Worm (Caenorhabditis elegans): ENCODE results near the gene clec-245.

clec-245 gene

ce11 chrV:18157707-18158106 lies 30.5 kb downstream of the clec-245 start, which contains the start of gene clec-48:
TSS of gene clec-48 (plus strand) at chrV:18158026.
- no peak for TF ChIP-seq F13C5.2 (tag; optimal IDR thresholded peaks at IDR 0.05)
- TF ChIP-seq sea-1 (GFP tag; conservative IDR thresholded peaks at IDR 0.05) = no peak

ce11 chrV:18146077-18146476 lies 42.2 kb downstream of the clec-245 start, which contains the start of gene C14A6.3:
TSS of gene C14A6.3 (plus strand) at chrV:18146377.
- no peak for TF ChIP-seq ama-1 (optimal IDR thresholded peaks at IDR 0.05)
- no peak for TF ChIP-seq scrt-1 (GFP tag; IDR thresholded peaks at IDR 0.05)
- no peak for TF ChIP-seq ceh-13 (GFP tag; optimal IDR thresholded peaks at IDR 0.05)

DNA sequence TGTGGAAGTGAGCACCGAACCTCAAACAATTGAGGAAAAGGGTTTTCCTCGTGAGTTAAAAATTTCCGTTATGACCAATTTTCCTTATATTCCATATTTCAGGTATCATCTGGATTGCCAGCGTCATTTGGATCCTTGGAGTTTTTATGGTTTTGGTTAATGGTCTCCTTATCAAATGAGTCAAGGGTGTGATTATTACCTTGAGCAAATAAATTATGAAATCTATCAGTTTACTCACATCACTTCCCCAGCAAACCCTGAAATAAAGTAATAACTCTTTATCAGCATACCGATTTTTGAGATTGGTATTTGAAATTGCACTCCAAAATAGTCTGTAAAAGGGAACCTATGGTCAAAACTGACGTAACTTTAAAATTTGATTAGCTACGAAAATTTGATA lies 43.8 kb downstream of the clec-245 start:
- no peak for TF ChIP-seq flt-1 (GFP tag; IDR thresholded peaks at IDR 0.05)
- no peak for TF ChIP-seq hmbx-1 (tag; optimal IDR thresholded peaks at IDR 0.05)

DNA sequence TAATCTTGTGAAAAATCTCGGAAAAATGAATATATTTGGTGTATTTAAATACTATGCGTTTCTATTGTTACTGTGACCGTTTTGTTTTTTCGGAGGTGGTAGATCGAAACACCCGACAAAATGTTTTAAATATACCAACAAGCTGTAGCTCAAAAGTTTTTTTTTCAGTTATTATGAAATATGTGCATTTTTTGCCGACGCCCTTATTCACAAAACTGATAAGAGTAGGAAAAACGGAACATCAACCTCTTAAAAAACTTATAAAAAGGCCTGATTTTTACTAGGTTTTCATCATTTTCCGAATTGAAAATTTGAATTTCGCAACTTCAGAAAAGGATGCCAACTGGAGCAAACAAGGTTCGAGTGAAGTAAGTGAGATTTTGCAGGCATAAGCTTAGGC lies 44.8 kb downstream of the clec-245 start, which contains the start of gene Y37H2A.14:
Y37H2A.14 (plus strand) TSS at position 301 of the 400 bp plus-strand sequence.
- no peak for TF ChIP-seq tra-4 (tag; optimal IDR thresholded peaks at IDR 0.05)
- TF ChIP-seq scrt-1 (GFP tag; IDR thresholded peaks at IDR 0.05) = no peak
- TF ChIP-seq B0310.2 (tag; optimal IDR thresholded peaks at IDR 0.05) = no peak
- no peak for TF ChIP-seq hnd-1 (tag; optimal IDR thresholded peaks at IDR 0.05)
- no peak for TF ChIP-seq tbx-11 (GFP tag; IDR thresholded peaks at IDR 0.05)
- TF ChIP-seq ceh-13 (GFP tag; optimal IDR thresholded peaks at IDR 0.05) = no peak

DNA sequence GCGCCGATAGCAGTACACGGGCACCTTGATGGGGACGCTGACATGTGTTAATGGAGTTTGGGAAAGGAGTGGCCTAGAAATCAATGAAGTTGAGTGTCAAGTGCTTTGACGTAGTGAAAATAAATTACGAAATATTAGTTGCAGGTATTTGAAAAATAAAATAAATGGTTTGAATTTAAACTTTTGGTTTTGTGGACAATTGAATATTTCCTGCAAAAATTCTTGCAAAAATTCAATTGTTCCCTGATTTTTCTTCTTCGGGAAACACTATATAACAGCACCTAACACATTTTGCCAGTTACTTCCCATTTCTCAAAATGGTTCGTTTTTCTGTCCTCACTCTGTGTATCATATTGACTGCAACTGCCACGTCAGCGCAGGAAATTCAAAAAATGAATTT lies 45.7 kb downstream of the clec-245 start, which contains the start of gene Y37H2A.13:
Y37H2A.13 (plus strand) TSS at position 301 of the 400 bp plus-strand sequence.
- no peak for TF ChIP-seq aly-1 (tag; optimal IDR thresholded peaks at IDR 0.05)
- no peak for TF ChIP-seq hmg-4 (GFP tag; optimal IDR thresholded peaks at IDR 0.05)
- no peak for TF ChIP-seq F13C5.2 (tag; optimal IDR thresholded peaks at IDR 0.05)
- TF ChIP-seq ceh-36 (tag; optimal IDR thresholded peaks at IDR 0.05) = no peak
- TF ChIP-seq ceh-13 (GFP tag; optimal IDR thresholded peaks at IDR 0.05) = no peak
- TF ChIP-seq flt-1 (GFP tag; IDR thresholded peaks at IDR 0.05) = no peak
- no peak for TF ChIP-seq hnd-1 (tag; optimal IDR thresholded peaks at IDR 0.05)
- no peak for TF ChIP-seq tbx-11 (GFP tag; IDR thresholded peaks at IDR 0.05)
- no peak for TF ChIP-seq hmbx-1 (tag; optimal IDR thresholded peaks at IDR 0.05)
- no peak for TF ChIP-seq tra-4 (tag; optimal IDR thresholded peaks at IDR 0.05)
- no peak for TF ChIP-seq B0310.2 (tag; optimal IDR thresholded peaks at IDR 0.05)

DNA sequence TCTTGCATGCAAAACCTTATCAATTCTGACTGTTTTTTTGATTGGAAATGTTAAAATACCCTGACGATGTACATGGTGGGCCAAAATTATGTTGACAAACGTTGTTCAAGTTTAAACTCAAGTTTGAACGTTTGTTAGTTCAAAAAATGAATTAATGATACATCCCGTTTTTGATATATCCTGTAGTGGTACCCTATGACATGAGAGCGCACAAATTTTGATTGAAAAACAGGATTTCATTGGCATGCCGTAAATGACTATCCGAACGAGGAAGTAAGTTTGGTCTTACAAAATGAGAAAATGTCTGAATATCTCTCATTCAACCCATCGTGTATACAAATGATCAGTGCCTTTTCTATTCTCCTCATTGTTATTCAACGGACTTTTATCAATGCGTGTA lies 47.1 kb downstream of the clec-245 start, which contains the start of gene Y37H2A.11:
Y37H2A.11 (plus strand) TSS at position 301 of the 400 bp plus-strand sequence.
- no peak for TF ChIP-seq tbx-37 (GFP tag; conservative IDR thresholded peaks at IDR 0.05)
- no peak for TF ChIP-seq flt-1 (GFP tag; IDR thresholded peaks at IDR 0.05)
- no peak for TF ChIP-seq tbx-11 (GFP tag; IDR thresholded peaks at IDR 0.05)
- TF ChIP-seq scrt-1 (GFP tag; IDR thresholded peaks at IDR 0.05) = no peak
- no peak for TF ChIP-seq aly-1 (tag; optimal IDR thresholded peaks at IDR 0.05)
- no peak for TF ChIP-seq ceh-36 (tag; optimal IDR thresholded peaks at IDR 0.05)
- no peak for TF ChIP-seq tra-4 (tag; optimal IDR thresholded peaks at IDR 0.05)
- no peak for TF ChIP-seq sea-1 (GFP tag; conservative IDR thresholded peaks at IDR 0.05)
- TF ChIP-seq hnd-1 (tag; optimal IDR thresholded peaks at IDR 0.05) = no peak
- no peak for TF ChIP-seq hmbx-1 (tag; optimal IDR thresholded peaks at IDR 0.05)
- TF ChIP-seq ceh-13 (GFP tag; optimal IDR thresholded peaks at IDR 0.05) = no peak
- no peak for TF ChIP-seq hmg-4 (GFP tag; optimal IDR thresholded peaks at IDR 0.05)
- no peak for TF ChIP-seq B0310.2 (tag; optimal IDR thresholded peaks at IDR 0.05)
- TF ChIP-seq ama-1 (optimal IDR thresholded peaks at IDR 0.05) = no peak
- TF ChIP-seq ets-7 (tag; optimal IDR thresholded peaks at IDR 0.05) = no peak
- TF ChIP-seq F13C5.2 (tag; optimal IDR thresholded peaks at IDR 0.05) = no peak
- TF ChIP-seq pes-1 (GFP tag; IDR thresholded peaks at IDR 0.05) = no peak

ce11 chrV:18138695-18139094 lies 49.5 kb downstream of the clec-245 start, which contains the start of gene Y37H2A.10:
TSS of gene Y37H2A.10 (plus strand) at chrV:18138995.
- TF ChIP-seq aly-1 (tag; optimal IDR thresholded peaks at IDR 0.05) (no peak), ceh-36 (tag; optimal IDR thresholded peaks at IDR 0.05) (no peak), F13C5.2 (tag; optimal IDR thresholded peaks at IDR 0.05) (no peak), hmbx-1 (tag; optimal IDR thresholded peaks at IDR 0.05) (no peak), tbx-37 (GFP tag; conservative IDR thresholded peaks at IDR 0.05) (no peak), ets-7 (tag; optimal IDR thresholded peaks at IDR 0.05) (no peak), tra-4 (tag; optimal IDR thresholded peaks at IDR 0.05) (no peak), hnd-1 (tag; optimal IDR thresholded peaks at IDR 0.05) (no peak), B0310.2 (tag; optimal IDR thresholded peaks at IDR 0.05) (no peak), pes-1 (GFP tag; IDR thresholded peaks at IDR 0.05) (no peak), hmg-4 (GFP tag; optimal IDR thresholded peaks at IDR 0.05) (no peak), tbx-11 (GFP tag; IDR thresholded peaks at IDR 0.05) (no peak)

ce11 chrV:18137679-18138078 lies 50.5 kb downstream of the clec-245 start:
- TF ChIP-seq ceh-13 (GFP tag; optimal IDR thresholded peaks at IDR 0.05) (no peak), ets-7 (tag; optimal IDR thresholded peaks at IDR 0.05) (no peak), tra-4 (tag; optimal IDR thresholded peaks at IDR 0.05) (no peak), hnd-1 (tag; optimal IDR thresholded peaks at IDR 0.05) (no peak), flt-1 (GFP tag; IDR thresholded peaks at IDR 0.05) (no peak), sea-1 (GFP tag; conservative IDR thresholded peaks at IDR 0.05) (no peak), ceh-36 (tag; optimal IDR thresholded peaks at IDR 0.05) (no peak), pes-1 (GFP tag; IDR thresholded peaks at IDR 0.05) (no peak)

Measured in whole organism, early embryonic.